Fruit fly (Drosophila melanogaster): ENCODE data around the gene CG31697.
A peak's percentile ranks its signal among the peaks of the same experiment; 100 is the strongest.

Gene CG31697

dm6 chr2L:19575626-19576298, 40.5 kb downstream of the CG31697 start (continued):
- TF ChIP-seq CG43689 (GFP tag; IDR thresholded peaks at IDR 0.05) (peak; percentile 63), maf-S (GFP tag; optimal IDR thresholded peaks at IDR 0.05) (peak; percentile 97), CG2875 (GFP tag; optimal IDR thresholded peaks at IDR 0.05) (peak; percentile 91), CG14050 (GFP tag; IDR thresholded peaks at IDR 0.05) (peak; percentile 90), kay (GFP tag; optimal IDR thresholded peaks at IDR 0.05) (peak; percentile 91), bab2 (GFP tag; optimal IDR thresholded peaks at IDR 0.05) (peak; percentile 96), CG13894 (tag; optimal IDR thresholded peaks at IDR 0.05) (peak; percentile 75), CG9215 (GFP tag; IDR thresholded peaks at IDR 0.05) (peak; percentile 95), CG14860 (GFP tag; IDR thresholded peaks at IDR 0.05; ENCODE audit: partially characterized antibody) (no peak), CkIIα-i1 (GFP tag; IDR thresholded peaks at IDR 0.05) (peak; percentile 80; the same call in 1 of the 2 replicates), CG17385 (GFP tag; optimal IDR thresholded peaks at IDR 0.05) (peak; percentile 86), CG2116 (GFP tag; optimal IDR thresholded peaks at IDR 0.05) (peak; percentile 87), hb (GFP tag; IDR thresholded peaks at IDR 0.05; ENCODE audit: partially characterized antibody) (no peak), Usf (GFP tag; optimal IDR thresholded peaks at IDR 0.05) (peak; percentile 93), H15 (GFP tag; IDR thresholded peaks at IDR 0.05) (peak; percentile 90), CG12744 (GFP tag; optimal IDR thresholded peaks at IDR 0.05) (peak; percentile 96), CG6813 (GFP tag; optimal IDR thresholded peaks at IDR 0.05) (peak; percentile 86), Poxn (GFP tag; IDR thresholded peaks at IDR 0.05) (peak; percentile 84), Ravus (GFP tag; IDR thresholded peaks at IDR 0.05) (peak; percentile 87), CG42726 (GFP tag; IDR thresholded peaks at IDR 0.05; ENCODE audit: partially characterized antibody) (no peak; the same call in 1 of the 2 replicates), CG17612 (GFP tag; IDR thresholded peaks at IDR 0.05) (peak; percentile 90), CG10267 (tag; optimal IDR thresholded peaks at IDR 0.05) (peak; percentile 90), z (GFP tag; IDR thresholded peaks at IDR 0.05) (peak; percentile 87), CG9437 (GFP tag; optimal IDR thresholded peaks at IDR 0.05) (peak; percentile 94), Dfd (GFP tag; optimal IDR thresholded peaks at IDR 0.05) (no peak), CG6765 (GFP tag; optimal IDR thresholded peaks at IDR 0.05) (peak; percentile 92), CoRest (tag; optimal IDR thresholded peaks at IDR 0.05) (peak; percentile 98), CG15514 (GFP tag; optimal IDR thresholded peaks at IDR 0.05) (peak; percentile 90), ind (GFP tag; optimal IDR thresholded peaks at IDR 0.05) (peak; percentile 97), CG13424 (tag; optimal IDR thresholded peaks at IDR 0.05) (peak; percentile 96), hkb (optimal IDR thresholded peaks at IDR 0.05) (peak; percentile 54), hkb (GFP tag; IDR thresholded peaks at IDR 0.05) (peak; percentile 94), Mad (GFP tag; optimal IDR thresholded peaks at IDR 0.05) (peak; percentile 96), CG14667 (GFP tag; IDR thresholded peaks at IDR 0.05) (peak; percentile 87), CG10321 (GFP tag; IDR thresholded peaks at IDR 0.05) (peak; percentile 48), ftz-f1 (GFP tag; optimal IDR thresholded peaks at IDR 0.05) (peak; percentile 82), al (GFP tag; IDR thresholded peaks at IDR 0.05) (peak; percentile 95), Taf1 (GFP tag; IDR thresholded peaks at IDR 0.05) (peak; percentile 87), pb (GFP tag; optimal IDR thresholded peaks at IDR 0.05) (peak; percentile 96), ssp (GFP tag; IDR thresholded peaks at IDR 0.05) (peak; percentile 85), gro (GFP tag; optimal IDR thresholded peaks at IDR 0.05) (peak; percentile 98), BtbVII (GFP tag; optimal IDR thresholded peaks at IDR 0.05) (peak; percentile 94), H2.0 (GFP tag; IDR thresholded peaks at IDR 0.05) (peak; percentile 90), bsh (GFP tag; optimal IDR thresholded peaks at IDR 0.05) (peak; percentile 92 to 94), fru (optimal IDR thresholded peaks at IDR 0.05) (no peak), CG11695 (GFP tag; IDR thresholded peaks at IDR 0.05) (peak; percentile 94), Fer2 (tag; optimal IDR thresholded peaks at IDR 0.05) (peak; percentile 83), CG7271 (tag; optimal IDR thresholded peaks at IDR 0.05) (no peak), fd3F (GFP tag; optimal IDR thresholded peaks at IDR 0.05) (peak; percentile 94), gt (GFP tag; IDR thresholded peaks at IDR 0.05) (peak; percentile 56; the same call in 1 of the 2 replicates)

Measured in whole organism, embryonic.